Fruit fly (Drosophila melanogaster) whole organism, prepupa: ENCODE data around the gene CG31104.

ENCODE experiments used
- CG10631 ChIP-seq: fragments of 200-800 bp; sonication (Bioruptor generic); optimal IDR thresholded peaks from 2 replicates; lab custom pipeline; 2016; ENCODE audit warnings: missing biosample characterization, missing genetic modification characterization
- CG11902 ChIP-seq: fragments of 200-800 bp; sonication (Bioruptor generic); optimal IDR thresholded peaks from 3 replicates; lab custom pipeline; 2016; ENCODE audit warnings: missing biosample characterization, missing genetic modification characterization
- CG1621 ChIP-seq: fragments of 200-800 bp; sonication (Bioruptor generic); optimal IDR thresholded peaks from 3 replicates; lab custom pipeline; 2018; ENCODE audit warnings: missing biosample characterization, mild to moderate bottlenecking, missing genetic modification characterization
- CG3032 ChIP-seq: fragments of 200-800 bp; optimal IDR thresholded peaks from 2 replicates; lab custom pipeline; 2019; ENCODE audit warnings: missing biosample characterization, mild to moderate bottlenecking, missing genetic modification characterization, moderate library complexity
- CG32006 ChIP-seq: fragments of 200-800 bp; sonication (Bioruptor generic); optimal IDR thresholded peaks from 3 replicates; lab custom pipeline; 2017; ENCODE audit warnings: missing biosample characterization, mild to moderate bottlenecking, missing genetic modification characterization
- CG34406 ChIP-seq: fragments of 200-800 bp; sonication (Bioruptor generic); optimal IDR thresholded peaks from 3 replicates; lab custom pipeline; 2016; ENCODE audit warnings: missing biosample characterization, missing genetic modification characterization
- CG3919 ChIP-seq: fragments of 200-800 bp; sonication (Bioruptor generic); optimal IDR thresholded peaks from 3 replicates; lab custom pipeline; 2016; ENCODE audit warnings: missing biosample characterization, missing genetic modification characterization
- CG4318 ChIP-seq: fragments of 200-800 bp; sonication (Bioruptor generic); optimal IDR thresholded peaks from 3 replicates; lab custom pipeline; 2017; ENCODE audit warnings: missing biosample characterization, mild to moderate bottlenecking, missing genetic modification characterization
- CG6163 ChIP-seq: fragments of 200-800 bp; sonication (Bioruptor generic); IDR thresholded peaks from 3 replicates; pipeline ENCODE4 v1.3.6; 2022; ENCODE audit warnings: missing biosample characterization, missing genetic modification characterization
- CG6792 ChIP-seq: fragments of 200-800 bp; sonication (Bioruptor generic); optimal IDR thresholded peaks from 3 replicates; lab custom pipeline; 2016; ENCODE audit warnings: missing biosample characterization, missing genetic modification characterization
- CG6808 ChIP-seq: fragments of 200-800 bp; sonication (Bioruptor generic); optimal IDR thresholded peaks from 3 replicates; lab custom pipeline; 2017; ENCODE audit warnings: missing biosample characterization, missing genetic modification characterization, mild to moderate bottlenecking, moderate library complexity, missing genetic modification reagents
- CG8319 ChIP-seq: fragments of 200-800 bp; sonication (Bioruptor generic); optimal IDR thresholded peaks from 3 replicates; lab custom pipeline; 2016; ENCODE audit warnings: missing biosample characterization, missing genetic modification characterization
- CG8632 ChIP-seq: fragments of 200-800 bp; sonication (Bioruptor generic); optimal IDR thresholded peaks from 3 replicates; lab custom pipeline; 2016; ENCODE audit warnings: missing biosample characterization, missing genetic modification characterization
- CG9139 ChIP-seq: fragments of 200-800 bp; sonication (Bioruptor generic); optimal IDR thresholded peaks from 3 replicates; lab custom pipeline; 2017; ENCODE audit warnings: missing biosample characterization, mild to moderate bottlenecking, missing genetic modification characterization
- Eip78C ChIP-seq: fragments of 200-800 bp; sonication (Bioruptor generic); peaks from one replicate; lab custom pipeline; 2016; ENCODE audit warnings: missing biosample characterization, missing genetic modification characterization
- Ets96B ChIP-seq: fragments of 200-800 bp; optimal IDR thresholded peaks from 2 replicates; lab custom pipeline; 2019; ENCODE audit warnings: missing biosample characterization, mild to moderate bottlenecking, missing genetic modification characterization, moderate library complexity
- Hr38 ChIP-seq: sonication (Bioruptor generic); optimal IDR thresholded peaks from 2 replicates; lab custom pipeline; 2016; ENCODE audit warnings: missing biosample characterization, missing genetic modification characterization
- Hr39 ChIP-seq: fragments of 200-800 bp; sonication (Bioruptor generic); optimal IDR thresholded peaks from 2 replicates; lab custom pipeline; 2016; ENCODE audit warnings: missing biosample characterization, missing genetic modification characterization
- Met ChIP-seq: fragments of 200-800 bp; sonication (Bioruptor generic); optimal IDR thresholded peaks from 3 replicates; lab custom pipeline; 2016; ENCODE audit warnings: missing biosample characterization, missing genetic modification characterization
- OdsH ChIP-seq: fragments of 200-800 bp; sonication (Bioruptor generic); optimal IDR thresholded peaks from 3 replicates; lab custom pipeline; 2016; ENCODE audit warnings: missing biosample characterization, missing genetic modification characterization
- Smox ChIP-seq: fragments of 200-800 bp; sonication (Bioruptor generic); optimal IDR thresholded peaks from 3 replicates; lab custom pipeline; 2016; ENCODE audit warnings: missing biosample characterization, missing genetic modification characterization
- Sox102F ChIP-seq: fragments of 200-800 bp; sonication (Bioruptor generic); optimal IDR thresholded peaks from 2 replicates; lab custom pipeline; 2016; ENCODE audit warnings: missing biosample characterization, mild to moderate bottlenecking, missing genetic modification characterization
- Sox14 ChIP-seq: fragments of 200-800 bp; sonication (Bioruptor generic); optimal IDR thresholded peaks from 3 replicates; lab custom pipeline; 2016; ENCODE audit warnings: missing biosample characterization, missing genetic modification characterization
- Sox15 ChIP-seq: fragments of 200-800 bp; sonication (Bioruptor generic); optimal IDR thresholded peaks from 3 replicates; lab custom pipeline; 2016; ENCODE audit warnings: missing biosample characterization, missing genetic modification characterization
- achi ChIP-seq: fragments of 200-800 bp; sonication (Bioruptor generic); optimal IDR thresholded peaks from 3 replicates; lab custom pipeline; 2016; ENCODE audit warnings: missing biosample characterization, missing genetic modification characterization
- acj6 ChIP-seq: fragments of 200-800 bp; sonication (Bioruptor generic); optimal IDR thresholded peaks from 3 replicates; lab custom pipeline; 2016; ENCODE audit warnings: missing biosample characterization, missing genetic modification characterization
- cyc ChIP-seq: fragments of 200-800 bp; sonication (Bioruptor generic); optimal IDR thresholded peaks from 3 replicates; lab custom pipeline; 2016; ENCODE audit warnings: missing biosample characterization, missing genetic modification characterization
- dac ChIP-seq: fragments of 200-800 bp; sonication (Bioruptor generic); optimal IDR thresholded peaks from 2 replicates; lab custom pipeline; 2017; ENCODE audit warnings: missing biosample characterization, mild to moderate bottlenecking, missing genetic modification characterization
- dsx ChIP-seq: fragments of 200-800 bp; optimal IDR thresholded peaks from 3 replicates; lab custom pipeline; 2019; ENCODE audit warnings: missing biosample characterization, mild to moderate bottlenecking, missing genetic modification characterization, moderate library complexity; ENCODE audit not compliant: poor library complexity, severe bottlenecking
- eg ChIP-seq: fragments of 200-800 bp; sonication (Bioruptor generic); IDR thresholded peaks from 3 replicates; pipeline ENCODE4 v1.3.6; 2022; ENCODE audit warnings: missing biosample characterization, missing genetic modification characterization
- fd59A ChIP-seq: fragments of 200-800 bp; sonication (Bioruptor generic); optimal IDR thresholded peaks from 2 replicates; lab custom pipeline; 2017; ENCODE audit warnings: missing biosample characterization, mild to moderate bottlenecking, missing genetic modification characterization, missing genetic modification reagents
- fd85E ChIP-seq: fragments of 200-800 bp; sonication (Bioruptor generic); optimal IDR thresholded peaks from 3 replicates; lab custom pipeline; 2016; ENCODE audit warnings: missing biosample characterization, missing genetic modification characterization
- fkh ChIP-seq: fragments of 200-800 bp; sonication (Bioruptor generic); optimal IDR thresholded peaks from 3 replicates; lab custom pipeline; 2017; ENCODE audit warnings: missing biosample characterization, mild to moderate bottlenecking, missing genetic modification characterization, moderate library complexity
- lz ChIP-seq: fragments of 200-800 bp; sonication (Bioruptor generic); optimal IDR thresholded peaks from 3 replicates; lab custom pipeline; 2016; ENCODE audit warnings: missing biosample characterization, missing genetic modification characterization
- salr ChIP-seq, 2 experiments: fragments of 200-800 bp; sonication (Bioruptor generic); optimal IDR thresholded peaks; 3 replicates each; lab custom pipeline; 2016 to 2018; ENCODE audit warnings: missing biosample characterization in 2 of 2, missing genetic modification characterization in 2 of 2, mild to moderate bottlenecking in 1 of 2
- spab ChIP-seq: fragments of 200-800 bp; sonication (Bioruptor generic); optimal IDR thresholded peaks from 2 replicates; lab custom pipeline; 2017; ENCODE audit warnings: missing biosample characterization, mild to moderate bottlenecking, missing genetic modification characterization, missing genetic modification reagents
- ss ChIP-seq, 2 experiments: fragments of 200-800 bp; sonication (Bioruptor generic); optimal IDR thresholded peaks; 2 replicates in 1 of 2; 3 replicates in 1 of 2; lab custom pipeline; 2017 to 2018; ENCODE audit warnings: mild to moderate bottlenecking in 2 of 2, missing biosample characterization in 2 of 2, missing genetic modification characterization in 2 of 2, moderate library complexity in 1 of 2
- svp ChIP-seq: fragments of 200-800 bp; sonication (Bioruptor generic); peaks from one replicate; lab custom pipeline; 2016; ENCODE audit warnings: missing biosample characterization, missing genetic modification characterization
- vri ChIP-seq: fragments of 200-800 bp; sonication (Bioruptor generic); optimal IDR thresholded peaks from 3 replicates; lab custom pipeline; 2016; ENCODE audit warnings: missing biosample characterization, mild to moderate bottlenecking, missing genetic modification characterization

Gene CG31104

dm6 chr3R:25238771-25239700 is 46.2 kb upstream of the CG31104 start (continued):
- TF ChIP-seq Sox14 (GFP tag; lab: Kevin White, UChicago) (no peak), Sox15 (no peak), CG6792 (GFP tag; lab: Kevin White, UChicago) (no peak), CG6808 (GFP tag; lab: Kevin White, UChicago) (peak; percentile 47), Met (GFP tag; lab: Kevin White, UChicago) (no peak), CG8319 (no peak), Hr38 (GFP tag; lab: Kevin White, UChicago) (no peak), acj6 (GFP tag; lab: Kevin White, UChicago) (no peak)
- TF ChIP-seq, all 60 proteins: peak for 11

dm6 chr3R:25239880-25240279 is 45.4 kb upstream of the CG31104 start, which contains the start of gene to:
Gene to (plus strand): TSS chr3R:25240180.
- TF ChIP-seq eg (GFP tag; lab: Robert Waterston, UW) = no peak
- no peak for TF ChIP-seq fd59A (GFP tag; lab: Kevin White, UChicago)
- no peak for TF ChIP-seq cyc (GFP tag; lab: Kevin White, UChicago)
- TF ChIP-seq CG10631 = no peak
- no peak for TF ChIP-seq Smox (GFP tag; lab: Kevin White, UChicago)
- TF ChIP-seq Hr39 = no peak
- no peak for TF ChIP-seq OdsH (GFP tag; lab: Kevin White, UChicago)
- no peak for TF ChIP-seq dsx (GFP tag; lab: Kevin White, UChicago)
- TF ChIP-seq CG6808 (GFP tag; lab: Kevin White, UChicago) = no peak
- no peak for TF ChIP-seq achi (GFP tag; lab: Kevin White, UChicago)

DNA sequence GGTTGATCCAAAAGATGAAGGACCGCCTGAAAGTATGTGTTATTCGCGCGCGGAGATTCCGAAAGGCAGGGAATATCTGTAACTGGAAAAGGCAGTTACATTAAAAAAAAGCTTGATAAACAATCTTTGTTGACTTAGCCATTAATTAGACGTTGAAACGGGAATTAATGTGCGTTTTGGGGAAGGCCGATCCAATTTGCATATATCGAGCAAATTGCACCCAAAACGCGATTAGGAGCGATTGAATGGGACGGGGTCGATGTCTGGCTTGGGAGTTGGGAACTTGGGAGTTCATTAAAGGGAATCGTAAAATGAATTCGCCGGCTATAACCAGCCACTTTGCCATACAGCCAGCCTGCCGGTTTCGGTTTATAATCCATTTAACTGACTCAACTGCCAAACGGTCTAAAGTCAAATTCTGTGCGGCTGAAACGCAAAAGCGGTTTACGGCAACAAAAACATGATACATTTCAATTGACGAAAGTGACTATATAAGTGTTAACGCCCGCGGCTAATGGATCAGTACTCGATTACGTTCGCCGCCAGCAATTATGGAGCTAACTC is 43.7 kb upstream of the CG31104 start, which contains the start of gene CG11854:
Gene CG11854 (plus strand): TSS at position 514 of the 564 bp plus-strand sequence.
- TF ChIP-seq Hr39 = no peak
- TF ChIP-seq CG3919 = no peak
- TF ChIP-seq CG6792 (GFP tag; lab: Kevin White, UChicago) = no peak
- no peak for TF ChIP-seq spab (GFP tag; lab: Kevin White, UChicago)
- TF ChIP-seq vri = no peak
- no peak for TF ChIP-seq CG4318 (GFP tag; lab: Kevin White, UChicago)
- no peak for TF ChIP-seq OdsH (GFP tag; lab: Kevin White, UChicago)
- TF ChIP-seq Ets96B (tag; lab: Kevin White, UChicago) = no peak

DNA sequence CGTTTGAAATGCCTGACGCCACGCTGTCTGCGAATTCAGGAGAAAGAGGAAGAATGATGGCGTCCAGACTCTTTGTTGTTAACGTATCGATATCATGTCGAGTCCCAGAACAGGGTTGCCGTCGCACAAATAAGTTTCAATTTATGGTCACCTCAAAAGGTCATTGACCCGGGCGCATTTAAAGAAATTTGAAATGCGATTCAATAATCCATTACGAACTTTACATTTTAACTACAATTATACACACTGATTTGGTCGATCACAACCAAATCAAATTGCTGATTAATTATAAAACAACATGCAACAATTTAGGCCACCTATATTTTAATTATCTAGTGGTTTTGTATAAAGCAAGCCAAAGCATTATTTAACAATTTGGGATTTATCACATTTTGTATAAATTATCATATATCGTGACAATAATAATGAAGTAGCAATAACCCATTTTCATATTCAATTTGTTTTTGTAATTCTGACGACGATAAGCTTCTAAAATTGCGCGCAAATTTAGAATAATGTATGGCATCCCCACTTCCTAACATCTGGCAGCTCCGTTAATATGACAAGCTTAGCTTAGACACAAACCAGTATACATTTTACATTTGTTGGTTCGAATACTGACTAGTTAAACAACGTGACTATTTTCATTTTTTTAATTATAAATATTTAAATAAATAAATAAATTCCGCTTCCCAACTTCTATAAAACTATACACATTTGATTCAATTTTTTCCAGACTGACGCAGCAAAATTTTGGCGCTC is 40.0 kb upstream of the CG31104 start, which contains the start of gene bam:
Gene bam (minus strand): TSS at position 58 of the 762 bp plus-strand sequence.
- TF ChIP-seq Hr39 = no peak
- peak; percentile 11 for TF ChIP-seq fkh
- TF ChIP-seq acj6 (GFP tag; lab: Kevin White, UChicago) = no peak
- no peak for TF ChIP-seq CG9139 (GFP tag; lab: Kevin White, UChicago)
- TF ChIP-seq svp = peak; percentile 75

dm6 chr3R:25247379-25247869 is 37.8 kb upstream of the CG31104 start, which contains the start of the genes RpS27 and Nup37:
Gene RpS27 (minus strand): TSS chr3R:25247514.
Gene Nup37 (plus strand): TSS chr3R:25247658.
- peak; percentile 97 for TF ChIP-seq Eip78C (GFP tag; lab: Kevin White, UChicago)
- TF ChIP-seq salr (GFP tag; optimal IDR thresholded peaks at IDR 0.05; lab: Kevin White, UChicago) = peak in 1 of 2 experiments; percentile 98
- TF ChIP-seq CG34406 = peak; percentile 92
- TF ChIP-seq CG3032 = peak; percentile 88
- TF ChIP-seq CG32006 (GFP tag; lab: Kevin White, UChicago) = peak; percentile 75
- TF ChIP-seq fd85E (GFP tag; lab: Kevin White, UChicago) = peak; percentile 89
- TF ChIP-seq Ets96B (tag; lab: Kevin White, UChicago) = peak; percentile 70
- TF ChIP-seq CG8632 = peak; percentile 89
- TF ChIP-seq CG6163 (GFP tag; lab: Robert Waterston, UW) = peak; percentile 96
- peak; percentile 91 for TF ChIP-seq Smox (GFP tag; lab: Kevin White, UChicago)
- TF ChIP-seq CG3919 = peak; percentile 98
- peak; percentile 91 for TF ChIP-seq CG6792 (GFP tag; lab: Kevin White, UChicago)
- peak; percentile 91 for TF ChIP-seq dac (GFP tag; lab: Kevin White, UChicago)
- peak; percentile 85 to 93 for TF ChIP-seq ss (GFP tag; optimal IDR thresholded peaks at IDR 0.05; lab: Kevin White, UChicago)
- peak; percentile 98 for TF ChIP-seq lz
- peak; percentile 90 for TF ChIP-seq CG1621 (tag; lab: Kevin White, UChicago)
- TF ChIP-seq Sox102F = peak; percentile 95
- TF ChIP-seq CG11902 (GFP tag; lab: Kevin White, UChicago) = peak; percentile 93
